Worm (Caenorhabditis elegans): ENCODE results near the gene chil-8.
"Not testable (repeated sequence)": the region's sequence is repeated elsewhere in the genome, so short reads cannot be mapped to it uniquely, and the experiment has no call there.

chil-8 gene

ce11 chrII:9874508-9875229 is 1.8 kb upstream of the chil-8 start, which contains the start of the genes chil-2 and ctsa-3.2:
Gene chil-2, minus strand, starts transcription at chrII:9874608.
Gene ctsa-3.2, plus strand, starts transcription at chrII:9875179.
- TF ChIP-seq hlh-15 (tag; optimal IDR thresholded peaks at IDR 0.05) (no peak), K02D7.2 (tag; optimal IDR thresholded peaks at IDR 0.05) (no peak)

- TF ChIP-seq pag-3 (tag; optimal IDR thresholded peaks at IDR 0.05; ENCODE audit: borderline replicate concordance) (no peak), T23F11.4 (GFP tag; optimal IDR thresholded peaks at IDR 0.05) (no peak), elt-2 (tag; optimal IDR thresholded peaks at IDR 0.05) (no peak), nfya-1 (tag; optimal IDR thresholded peaks at IDR 0.05) (no peak), pax-1 (tag; optimal IDR thresholded peaks at IDR 0.05) (no peak), C08G9.2 (tag; optimal IDR thresholded peaks at IDR 0.05) (no peak), pqm-1 (tag; optimal IDR thresholded peaks at IDR 0.05) (no peak), Y22D7AL.16 (tag; optimal IDR thresholded peaks at IDR 0.05) (no peak), lim-6 (tag; optimal IDR thresholded peaks at IDR 0.05) (no peak), ceh-30 (tag; optimal IDR thresholded peaks at IDR 0.05) (no peak), ttx-3 (tag; optimal IDR thresholded peaks at IDR 0.05) (no peak), elt-4 (tag; optimal IDR thresholded peaks at IDR 0.05) (no peak), unc-86 (tag; optimal IDR thresholded peaks at IDR 0.05) (no peak), fkh-6 (tag; optimal IDR thresholded peaks at IDR 0.05) (no peak)
These were observed 1.8 kb downstream of the chil-8 start, which contains the start of gene chil-7 for ce11 chrII:9871061-9871460. Gene chil-7, minus strand, starts transcription at chrII:9871172.

- no peak for TF ChIP-seq ref-2 (tag; optimal IDR thresholded peaks at IDR 0.05)
- peak; percentile 65 for TF ChIP-seq nfya-1 (tag; optimal IDR thresholded peaks at IDR 0.05)
These were observed 4.2 kb downstream of the chil-8 start, which contains the start of gene old-1 for ce11 chrII:9868698-9869097. Gene old-1, minus strand, starts transcription at chrII:9868747.

ce11 chrII:9868207-9868606 is 4.7 kb downstream of the chil-8 start:
- TF ChIP-seq che-1 (tag; optimal IDR thresholded peaks at IDR 0.05) (no peak), ama-1 (optimal IDR thresholded peaks at IDR 0.05) (no peak), sox-2 (GFP tag; IDR thresholded peaks at IDR 0.05) (no peak), F13H6.1 (tag; optimal IDR thresholded peaks at IDR 0.05) (no peak), madf-2 (tag; optimal IDR thresholded peaks at IDR 0.05) (no peak), Y22D7AL.16 (tag; optimal IDR thresholded peaks at IDR 0.05) (no peak), odd-2 (tag; optimal IDR thresholded peaks at IDR 0.05) (no peak), K09A11.1 (tag; optimal IDR thresholded peaks at IDR 0.05; ENCODE audit: insufficient read depth) (no peak), ets-4 (tag; optimal IDR thresholded peaks at IDR 0.05) (no peak), fax-1 (tag; optimal IDR thresholded peaks at IDR 0.05) (no peak), lim-6 (tag; optimal IDR thresholded peaks at IDR 0.05) (no peak), unc-3 (GFP tag; conservative IDR thresholded peaks at IDR 0.05) (no peak), unc-3 (tag; optimal IDR thresholded peaks at IDR 0.05) (no peak)

ce11 chrII:9866378-9866777 is 6.5 kb downstream of the chil-8 start, which contains the start of gene chil-1:
Gene chil-1, minus strand, starts transcription at chrII:9866478.
- TF ChIP-seq T23F11.4 (GFP tag; optimal IDR thresholded peaks at IDR 0.05); tbx-7 (tag; optimal IDR thresholded peaks at IDR 0.05); elt-4 (tag; optimal IDR thresholded peaks at IDR 0.05): not testable (repeated sequence)

ce11 chrII:9862147-9862546 is 10.7 kb downstream of the chil-8 start, which contains the start of gene C08H9.18:
Gene C08H9.18, minus strand, starts transcription at chrII:9862247.
- no peak for TF ChIP-seq elt-2 (tag; optimal IDR thresholded peaks at IDR 0.05)
- no peak for TF ChIP-seq gmeb-2 (tag; optimal IDR thresholded peaks at IDR 0.05)
- TF ChIP-seq sdc-2 (tag; optimal IDR thresholded peaks at IDR 0.05), result no peak
- TF ChIP-seq tbx-7 (tag; optimal IDR thresholded peaks at IDR 0.05), result no peak
